Fruit fly (Drosophila melanogaster): ENCODE results near the gene CG12071.

dm6 chr3R:30887302-30887701 lies 6.5 kb upstream of the CG12071 start:
- TF ChIP-seq net (GFP tag; optimal IDR thresholded peaks at IDR 0.05) (no peak), CG6792 (GFP tag; optimal IDR thresholded peaks at IDR 0.05) (no peak), CG6808 (GFP tag; optimal IDR thresholded peaks at IDR 0.05) (no peak), Sox15 (GFP tag; optimal IDR thresholded peaks at IDR 0.05) (no peak), Hr39 (GFP tag; optimal IDR thresholded peaks at IDR 0.05) (no peak), Hr4 (GFP tag; optimal IDR thresholded peaks at IDR 0.05) (no peak), fkh (GFP tag; optimal IDR thresholded peaks at IDR 0.05) (no peak), dac (GFP tag; optimal IDR thresholded peaks at IDR 0.05) (no peak)

Data from whole organism, prepupa.